Fruit fly (Drosophila melanogaster): ENCODE data around the gene tomb.

Gene tomb

dm6 chr2L:5526738-5527137, 9.8 kb downstream of the tomb start, which contains the start of gene Cox11:
Gene Cox11 (plus strand): TSS chr2L:5526957.
- TF ChIP-seq CG15710 (tag; optimal IDR thresholded peaks at IDR 0.05) (no peak), Pif1B (GFP tag; optimal IDR thresholded peaks at IDR 0.05) (no peak), EcR (GFP tag; optimal IDR thresholded peaks at IDR 0.05) (no peak), rn (GFP tag; IDR thresholded peaks at IDR 0.05) (no peak), CG8301 (tag; optimal IDR thresholded peaks at IDR 0.05) (no peak)

- no peak for TF ChIP-seq rn (GFP tag; IDR thresholded peaks at IDR 0.05)
- TF ChIP-seq CG14655 (GFP tag; optimal IDR thresholded peaks at IDR 0.05): no peak
- no peak for TF ChIP-seq CG13204 (GFP tag; optimal IDR thresholded peaks at IDR 0.05)
- TF ChIP-seq CG15710 (tag; optimal IDR thresholded peaks at IDR 0.05): no peak
- no peak for TF ChIP-seq CG17806 (tag; optimal IDR thresholded peaks at IDR 0.05)
- no peak for TF ChIP-seq D1 (tag; optimal IDR thresholded peaks at IDR 0.05)
- no peak for TF ChIP-seq Snoo (tag; optimal IDR thresholded peaks at IDR 0.05)
Measured at dm6 chr2L:5525723-5526122, 10.8 kb downstream of the tomb start, which contains the start of gene Cap-D3. Gene Cap-D3 (plus strand): TSS chr2L:5525905.

dm6 chr2L:5523848-5524473, 12.6 kb downstream of the tomb start, which contains the start of the genes Vps52 and Elp4:
Gene Vps52 (minus strand): TSS chr2L:5523898.
Gene Elp4 (plus strand): TSS chr2L:5524139.
- TF ChIP-seq CG12605 (GFP tag; IDR thresholded peaks at IDR 0.05) (0 out of 2 replicates have a peak, but pooled peaks have one; percentile 23), gl (tag; optimal IDR thresholded peaks at IDR 0.05) (no peak), Pif1A (GFP tag; optimal IDR thresholded peaks at IDR 0.05) (no peak), CG34367 (tag; optimal IDR thresholded peaks at IDR 0.05) (peak; percentile 64), fd96Ca (GFP tag; IDR thresholded peaks at IDR 0.05) (no peak), CG4496 (GFP tag; IDR thresholded peaks at IDR 0.05) (no peak), CG8159 (tag; optimal IDR thresholded peaks at IDR 0.05) (no peak), CG17806 (tag; optimal IDR thresholded peaks at IDR 0.05) (peak; percentile 72), CG15710 (tag; optimal IDR thresholded peaks at IDR 0.05) (peak; percentile 65), D1 (tag; optimal IDR thresholded peaks at IDR 0.05) (no peak), CG8301 (tag; optimal IDR thresholded peaks at IDR 0.05) (no peak), Ets98B (GFP tag; IDR thresholded peaks at IDR 0.05) (peak; percentile 38; the same call in 1 of the 2 replicates), Snoo (tag; optimal IDR thresholded peaks at IDR 0.05) (peak; percentile 72), CG9948 (tag; optimal IDR thresholded peaks at IDR 0.05) (peak; percentile 72), CG32121 (GFP tag; IDR thresholded peaks at IDR 0.05) (peak; percentile 58; the same call in 1 of the 2 replicates), Pif1B (GFP tag; optimal IDR thresholded peaks at IDR 0.05) (no peak), EcR (GFP tag; optimal IDR thresholded peaks at IDR 0.05) (no peak)

- peak; percentile 51; the same call in 1 of the 3 replicates for TF ChIP-seq fd96Ca (GFP tag; IDR thresholded peaks at IDR 0.05)
- TF ChIP-seq Snoo (tag; optimal IDR thresholded peaks at IDR 0.05): no peak
Measured at dm6 chr2L:5520757-5521156, 15.8 kb downstream of the tomb start.

dm6 chr2L:5519846-5520384, 16.6 kb downstream of the tomb start, which contains the start of the genes CG7382 and cl:
Gene CG7382 (minus strand): TSS chr2L:5519896.
Gene cl (plus strand): TSS chr2L:5520135.
- TF ChIP-seq CG32121 (GFP tag; IDR thresholded peaks at IDR 0.05): no peak
- no peak for TF ChIP-seq Snoo (tag; optimal IDR thresholded peaks at IDR 0.05)
- peak; percentile 56 for TF ChIP-seq CG8159 (tag; optimal IDR thresholded peaks at IDR 0.05)
- no peak for TF ChIP-seq CG13204 (GFP tag; optimal IDR thresholded peaks at IDR 0.05)
- TF ChIP-seq CG17806 (tag; optimal IDR thresholded peaks at IDR 0.05): peak; percentile 20
- TF ChIP-seq EcR (GFP tag; optimal IDR thresholded peaks at IDR 0.05): peak; percentile 75
- no peak for TF ChIP-seq CG10348 (GFP tag; IDR thresholded peaks at IDR 0.05)
- no peak for TF ChIP-seq fd96Ca (GFP tag; IDR thresholded peaks at IDR 0.05)
- TF ChIP-seq CG12605 (GFP tag; IDR thresholded peaks at IDR 0.05): no peak
- peak; percentile 31 for TF ChIP-seq CG15710 (tag; optimal IDR thresholded peaks at IDR 0.05)
- TF ChIP-seq Ets98B (GFP tag; IDR thresholded peaks at IDR 0.05): no peak
- TF ChIP-seq CG8301 (tag; optimal IDR thresholded peaks at IDR 0.05): no peak
- TF ChIP-seq CG9948 (tag; optimal IDR thresholded peaks at IDR 0.05): peak; percentile 12
- no peak for TF ChIP-seq CG34367 (tag; optimal IDR thresholded peaks at IDR 0.05)
- TF ChIP-seq CG4496 (GFP tag; IDR thresholded peaks at IDR 0.05): 0 out of 3 replicates have a peak, but pooled peaks have one; percentile 34
- TF ChIP-seq rn (GFP tag; IDR thresholded peaks at IDR 0.05): no peak
- TF ChIP-seq CG14655 (GFP tag; optimal IDR thresholded peaks at IDR 0.05): no peak
- TF ChIP-seq Pif1B (GFP tag; optimal IDR thresholded peaks at IDR 0.05): no peak
- no peak for TF ChIP-seq gl (tag; optimal IDR thresholded peaks at IDR 0.05)
- TF ChIP-seq Pif1A (GFP tag; optimal IDR thresholded peaks at IDR 0.05): no peak
- no peak for TF ChIP-seq D1 (tag; optimal IDR thresholded peaks at IDR 0.05)

- TF ChIP-seq CG12605 (GFP tag; IDR thresholded peaks at IDR 0.05): no peak
- no peak for TF ChIP-seq Ets98B (GFP tag; IDR thresholded peaks at IDR 0.05)
- TF ChIP-seq fd96Ca (GFP tag; IDR thresholded peaks at IDR 0.05): no peak
- TF ChIP-seq CG32121 (GFP tag; IDR thresholded peaks at IDR 0.05): no peak
Measured at dm6 chr2L:5517393-5517792, 19.2 kb downstream of the tomb start, which contains the start of gene CG14020. Gene CG14020 (plus strand): TSS chr2L:5517737.
